Fruit fly (Drosophila melanogaster): ENCODE measurements around the gene fon.

Gene fon

dm6 chr2L:19430343-19430742 lies 44.3 kb upstream of the fon start, which contains the start of gene RtcB (continued):
- TF ChIP-seq CG30020 (tag; optimal IDR thresholded peaks at IDR 0.05) (peak; percentile 18), Ets97D (GFP tag; optimal IDR thresholded peaks at IDR 0.05) (peak; percentile 42), ab (GFP tag; optimal IDR thresholded peaks at IDR 0.05) (no peak), Abd-B (GFP tag; optimal IDR thresholded peaks at IDR 0.05) (peak; percentile 31), CG9797 (GFP tag; optimal IDR thresholded peaks at IDR 0.05) (peak; percentile 59), lbe (GFP tag; optimal IDR thresholded peaks at IDR 0.05) (peak; percentile 12), CG30431 (GFP tag; optimal IDR thresholded peaks at IDR 0.05) (no peak), row (GFP tag; IDR thresholded peaks at IDR 0.05) (peak; percentile 62), CG31365 (tag; optimal IDR thresholded peaks at IDR 0.05) (peak; percentile 97), Med (GFP tag) (peak; percentile 72), HLH4C (GFP tag; IDR thresholded peaks at IDR 0.05; ENCODE audit: partially characterized antibody) (peak; percentile 94), sob (GFP tag; IDR thresholded peaks at IDR 0.05) (no peak), cg (GFP tag; optimal IDR thresholded peaks at IDR 0.05) (peak; percentile 8), Hmx (GFP tag; optimal IDR thresholded peaks at IDR 0.05) (no peak), CG34224 (GFP tag; IDR thresholded peaks at IDR 0.05; ENCODE audit: partially characterized antibody) (peak; percentile 89), lilli (GFP tag; optimal IDR thresholded peaks at IDR 0.05) (peak; percentile 17), CG3847 (GFP tag; IDR thresholded peaks at IDR 0.05) (no peak), Dbx (GFP tag; IDR thresholded peaks at IDR 0.05) (0 out of 3 replicates have a peak, but pooled peaks have one; percentile 33), CG11504 (tag; optimal IDR thresholded peaks at IDR 0.05) (peak; percentile 33), trem (tag; optimal IDR thresholded peaks at IDR 0.05) (peak; percentile 60), Dp (GFP tag; optimal IDR thresholded peaks at IDR 0.05) (peak; percentile 67), pb (GFP tag; optimal IDR thresholded peaks at IDR 0.05) (no peak), hbn (GFP tag; IDR thresholded peaks at IDR 0.05; ENCODE audit: partially characterized antibody) (peak; percentile 94), CG12769 (tag; optimal IDR thresholded peaks at IDR 0.05) (peak; percentile 21), CG6791 (GFP tag; IDR thresholded peaks at IDR 0.05; ENCODE audit: partially characterized antibody) (peak; percentile 94), CG11560 (tag; IDR thresholded peaks at IDR 0.05) (no peak), ato (GFP tag; IDR thresholded peaks at IDR 0.05; ENCODE audit: partially characterized antibody) (peak; percentile 89), Xbp1 (GFP tag; optimal IDR thresholded peaks at IDR 0.05) (no peak), CG7357 (GFP tag; IDR thresholded peaks at IDR 0.05) (no peak), B-H2 (GFP tag; optimal IDR thresholded peaks at IDR 0.05) (no peak), HmgD (GFP tag; optimal IDR thresholded peaks at IDR 0.05) (peak; percentile 51), CG1529 (GFP tag; optimal IDR thresholded peaks at IDR 0.05) (no peak), CG42726 (GFP tag; IDR thresholded peaks at IDR 0.05; ENCODE audit: partially characterized antibody) (peak; percentile 97), CG2199 (GFP tag; IDR thresholded peaks at IDR 0.05) (no peak), tgo (GFP tag; IDR thresholded peaks at IDR 0.05) (peak; percentile 15; the same call in 1 of the 3 replicates), mld (GFP tag; IDR thresholded peaks at IDR 0.05; ENCODE audit: partially characterized antibody) (peak; percentile 91), jing (GFP tag; optimal IDR thresholded peaks at IDR 0.05) (no peak), Myb (GFP tag; optimal IDR thresholded peaks at IDR 0.05) (peak; percentile 99), Xrp1 (GFP tag; IDR thresholded peaks at IDR 0.05) (peak; percentile 24; the same call in 1 of the 2 replicates), Tbp (GFP tag; optimal IDR thresholded peaks at IDR 0.05) (no peak), CG2120 (GFP tag; optimal IDR thresholded peaks at IDR 0.05) (peak; percentile 30), zen (tag; optimal IDR thresholded peaks at IDR 0.05) (no peak), repo (GFP tag; optimal IDR thresholded peaks at IDR 0.05) (no peak), run (tag; optimal IDR thresholded peaks at IDR 0.05) (no peak), hkb (optimal IDR thresholded peaks at IDR 0.05) (peak; percentile 1), hkb (GFP tag; IDR thresholded peaks at IDR 0.05) (no peak), Aef1 (GFP tag; IDR thresholded peaks at IDR 0.05) (no peak), Neu2 (GFP tag; optimal IDR thresholded peaks at IDR 0.05; ENCODE audit: borderline replicate concordance) (no peak), CG6254 (GFP tag; optimal IDR thresholded peaks at IDR 0.05) (no peak), nerfin-2 (GFP tag; IDR thresholded peaks at IDR 0.05; ENCODE audit: partially characterized antibody) (peak; percentile 86), Max (GFP tag; optimal IDR thresholded peaks at IDR 0.05) (peak; percentile 15)
